Worm (Caenorhabditis elegans): ENCODE results near the gene acdh-2.

The acdh-2 gene

ce11 chrII:5554788-5555187, 7.5 kb upstream of the acdh-2 start:
- no peak for TF ChIP-seq hnd-1 (tag; optimal IDR thresholded peaks at IDR 0.05)
- no peak for TF ChIP-seq ceh-13 (GFP tag; optimal IDR thresholded peaks at IDR 0.05)
- no peak for TF ChIP-seq tra-4 (tag; optimal IDR thresholded peaks at IDR 0.05)
- TF ChIP-seq F13C5.2 (tag; optimal IDR thresholded peaks at IDR 0.05), result no peak

ce11 chrII:5554317-5554716, 7.0 kb upstream of the acdh-2 start, which contains the start of gene ins-12:
TSS of gene ins-12 (plus strand) at chrII:5554617.
- TF ChIP-seq aly-1 (tag; optimal IDR thresholded peaks at IDR 0.05) (no peak), pes-1 (GFP tag; IDR thresholded peaks at IDR 0.05) (no peak), tra-4 (tag; optimal IDR thresholded peaks at IDR 0.05) (no peak), tbx-37 (GFP tag; conservative IDR thresholded peaks at IDR 0.05) (no peak), flt-1 (GFP tag; IDR thresholded peaks at IDR 0.05) (no peak), hmbx-1 (tag; optimal IDR thresholded peaks at IDR 0.05) (no peak), hmg-4 (GFP tag; optimal IDR thresholded peaks at IDR 0.05) (no peak), ceh-13 (GFP tag; optimal IDR thresholded peaks at IDR 0.05) (no peak), F13C5.2 (tag; optimal IDR thresholded peaks at IDR 0.05) (no peak), scrt-1 (GFP tag; IDR thresholded peaks at IDR 0.05) (no peak), hnd-1 (tag; optimal IDR thresholded peaks at IDR 0.05) (no peak)

ce11 chrII:5553531-5553930, 6.2 kb upstream of the acdh-2 start:
- no peak for TF ChIP-seq sea-1 (GFP tag; conservative IDR thresholded peaks at IDR 0.05)
- no peak for TF ChIP-seq flt-1 (GFP tag; IDR thresholded peaks at IDR 0.05)
- no peak for TF ChIP-seq B0310.2 (tag; optimal IDR thresholded peaks at IDR 0.05)

ce11 chrII:5551517-5551916, 4.2 kb upstream of the acdh-2 start, which contains the start of gene C17C3.5:
TSS of gene C17C3.5 (plus strand) at chrII:5551817.
- TF ChIP-seq aly-1 (tag; optimal IDR thresholded peaks at IDR 0.05) (no peak), tbx-11 (GFP tag; IDR thresholded peaks at IDR 0.05) (no peak), flt-1 (GFP tag; IDR thresholded peaks at IDR 0.05) (no peak), hnd-1 (tag; optimal IDR thresholded peaks at IDR 0.05) (no peak), B0310.2 (tag; optimal IDR thresholded peaks at IDR 0.05) (no peak), tra-4 (tag; optimal IDR thresholded peaks at IDR 0.05) (no peak), sea-1 (GFP tag; conservative IDR thresholded peaks at IDR 0.05) (no peak), scrt-1 (GFP tag; IDR thresholded peaks at IDR 0.05) (no peak), tbx-37 (GFP tag; conservative IDR thresholded peaks at IDR 0.05) (no peak)

DNA sequence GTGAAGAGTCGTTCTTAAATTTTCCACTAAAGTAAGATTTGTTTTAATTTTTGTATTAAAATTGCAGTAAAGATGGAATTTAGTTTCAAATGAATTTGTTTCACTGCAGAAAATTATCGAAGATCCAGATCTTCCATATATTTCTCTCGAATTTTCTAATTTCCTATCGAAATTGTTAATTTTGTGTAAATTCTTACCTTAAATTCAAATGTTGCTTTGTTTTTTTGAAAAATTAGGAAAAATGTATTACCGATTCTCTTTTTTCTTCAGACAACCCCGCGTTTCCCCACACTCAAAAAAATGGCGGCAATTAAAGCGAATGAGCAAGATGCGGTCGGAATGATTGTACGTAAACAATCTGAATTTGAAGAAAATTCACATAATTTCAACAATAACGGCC, 2.5 kb upstream of the acdh-2 start, which contains the start of gene C17C3.6:
TSS of gene C17C3.6 (plus strand) at position 301 of the 400 bp plus-strand sequence.
- TF ChIP-seq ceh-13 (GFP tag; optimal IDR thresholded peaks at IDR 0.05) (no peak), tbx-37 (GFP tag; conservative IDR thresholded peaks at IDR 0.05) (no peak), scrt-1 (GFP tag; IDR thresholded peaks at IDR 0.05) (no peak), ama-1 (optimal IDR thresholded peaks at IDR 0.05) (no peak), tra-4 (tag; optimal IDR thresholded peaks at IDR 0.05) (no peak), flt-1 (GFP tag; IDR thresholded peaks at IDR 0.05) (no peak), hmg-4 (GFP tag; optimal IDR thresholded peaks at IDR 0.05) (no peak), F13C5.2 (tag; optimal IDR thresholded peaks at IDR 0.05) (no peak), pes-1 (GFP tag; IDR thresholded peaks at IDR 0.05) (no peak), hmbx-1 (tag; optimal IDR thresholded peaks at IDR 0.05) (no peak), hnd-1 (tag; optimal IDR thresholded peaks at IDR 0.05) (no peak)

DNA sequence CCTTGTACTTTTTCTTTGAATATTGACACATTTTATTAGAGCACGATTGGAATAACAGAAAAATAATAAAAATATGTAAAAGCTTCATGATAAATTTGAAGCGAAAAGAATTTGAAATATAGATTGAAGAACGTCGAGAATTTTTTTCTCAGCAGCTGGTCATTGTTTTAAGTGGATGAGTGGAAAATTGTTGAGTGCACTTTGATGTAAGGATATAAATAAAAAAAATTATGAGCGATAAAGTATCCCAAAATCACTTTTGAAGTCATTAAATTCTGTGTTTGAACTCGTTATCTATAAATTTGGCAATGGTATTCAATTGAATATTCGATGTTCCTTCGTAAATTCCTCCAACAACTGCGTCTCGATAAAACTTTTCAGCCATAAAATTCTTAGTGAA, 2.5 kb downstream of the acdh-2 start, which contains the start of gene ins-13:
TSS of gene ins-13 (minus strand) at position 101 of the 400 bp plus-strand sequence.
- no peak for TF ChIP-seq tra-4 (tag; optimal IDR thresholded peaks at IDR 0.05)
- TF ChIP-seq flt-1 (GFP tag; IDR thresholded peaks at IDR 0.05), result no peak
- TF ChIP-seq scrt-1 (GFP tag; IDR thresholded peaks at IDR 0.05), result no peak
- no peak for TF ChIP-seq tbx-11 (GFP tag; IDR thresholded peaks at IDR 0.05)
- no peak for TF ChIP-seq hnd-1 (tag; optimal IDR thresholded peaks at IDR 0.05)
- no peak for TF ChIP-seq tbx-37 (GFP tag; conservative IDR thresholded peaks at IDR 0.05)
- TF ChIP-seq ceh-36 (tag; optimal IDR thresholded peaks at IDR 0.05), result no peak

- TF ChIP-seq hmg-4 (GFP tag; optimal IDR thresholded peaks at IDR 0.05) (no peak), ets-7 (tag; optimal IDR thresholded peaks at IDR 0.05) (no peak), tra-4 (tag; optimal IDR thresholded peaks at IDR 0.05) (no peak), tbx-11 (GFP tag; IDR thresholded peaks at IDR 0.05) (no peak), hnd-1 (tag; optimal IDR thresholded peaks at IDR 0.05) (no peak), flt-1 (GFP tag; IDR thresholded peaks at IDR 0.05) (no peak), scrt-1 (GFP tag; IDR thresholded peaks at IDR 0.05) (no peak), F13C5.2 (tag; optimal IDR thresholded peaks at IDR 0.05) (no peak), ama-1 (optimal IDR thresholded peaks at IDR 0.05) (no peak), aly-1 (tag; optimal IDR thresholded peaks at IDR 0.05) (no peak), sea-1 (GFP tag; conservative IDR thresholded peaks at IDR 0.05) (no peak)
Observed at ce11 chrII:5544145-5544515, 3.2 kb downstream of the acdh-2 start.

DNA sequence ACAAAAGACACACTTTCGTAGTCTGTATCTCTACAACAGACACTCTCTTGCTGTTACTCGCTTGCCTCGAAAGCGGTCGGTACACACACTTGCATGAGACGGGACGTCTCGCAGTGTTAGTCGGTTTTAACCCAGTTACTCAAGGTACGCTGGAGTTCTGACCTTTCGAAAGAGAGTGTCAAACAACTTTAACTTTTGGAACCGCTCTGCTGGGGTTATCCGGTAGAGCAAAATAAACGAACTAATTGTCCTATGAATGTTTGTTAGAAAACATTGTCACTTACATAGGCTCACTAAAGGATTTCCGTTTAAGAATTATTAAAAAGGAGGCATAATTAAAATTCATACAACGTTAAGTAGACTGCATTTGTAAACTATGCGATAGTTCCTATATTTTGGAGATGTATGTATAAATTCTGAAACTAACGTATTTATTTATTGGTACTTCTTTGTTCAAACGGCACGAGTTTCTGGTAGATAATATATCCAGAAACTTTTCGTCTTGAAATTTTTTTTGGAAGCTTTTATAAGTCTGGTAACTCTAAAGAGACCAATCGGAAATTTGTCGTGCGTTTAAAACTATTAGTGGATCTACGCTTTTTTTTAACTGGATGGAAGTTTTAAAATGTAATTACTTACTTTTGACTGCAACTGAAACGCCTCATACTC, 3.7 kb downstream of the acdh-2 start:
- TF ChIP-seq tbx-37 (GFP tag; conservative IDR thresholded peaks at IDR 0.05) (peak; percentile 59), flt-1 (GFP tag; IDR thresholded peaks at IDR 0.05) (peak; percentile 60; the same call in 1 of the 2 replicates), ets-7 (tag; optimal IDR thresholded peaks at IDR 0.05) (peak; percentile 77), F13C5.2 (tag; optimal IDR thresholded peaks at IDR 0.05) (peak; percentile 95), tbx-11 (GFP tag; IDR thresholded peaks at IDR 0.05) (peak; percentile 85), B0310.2 (tag; optimal IDR thresholded peaks at IDR 0.05) (peak; percentile 91), pes-1 (GFP tag; IDR thresholded peaks at IDR 0.05) (peak; percentile 78), ceh-13 (GFP tag; optimal IDR thresholded peaks at IDR 0.05) (peak; percentile 30), sea-1 (GFP tag; conservative IDR thresholded peaks at IDR 0.05) (peak; percentile 90), ceh-36 (tag; optimal IDR thresholded peaks at IDR 0.05) (peak; percentile 85), aly-1 (tag; optimal IDR thresholded peaks at IDR 0.05) (no peak), hmbx-1 (tag; optimal IDR thresholded peaks at IDR 0.05) (peak; percentile 83), hmg-4 (GFP tag; optimal IDR thresholded peaks at IDR 0.05) (peak; percentile 90), ama-1 (optimal IDR thresholded peaks at IDR 0.05) (peak; percentile 100), hnd-1 (tag; optimal IDR thresholded peaks at IDR 0.05) (peak; percentile 59), scrt-1 (GFP tag; IDR thresholded peaks at IDR 0.05) (peak; percentile 78), tra-4 (tag; optimal IDR thresholded peaks at IDR 0.05) (peak; percentile 88)
